Worm (Caenorhabditis elegans): Measurements from ENCODE around the gene czw-1.

The czw-1 gene

DNA sequence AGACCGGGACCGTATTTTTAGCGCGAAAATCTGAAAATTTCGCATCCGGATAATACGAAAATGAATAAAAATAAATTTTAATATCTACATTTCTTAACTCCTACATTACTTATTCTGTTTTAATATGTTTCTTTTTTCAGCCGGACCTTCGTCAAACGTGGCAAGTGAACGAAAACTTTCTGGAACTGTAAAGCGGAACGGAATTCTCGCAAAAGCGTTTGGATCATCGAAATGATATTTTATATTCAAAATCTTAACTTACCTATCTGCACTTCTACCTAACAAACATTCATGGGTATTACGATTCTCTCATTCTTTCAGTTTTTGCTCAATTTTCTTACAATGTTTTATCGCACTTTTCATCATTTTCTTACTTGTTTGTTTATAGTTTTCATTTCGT is 40.0 kb downstream of the czw-1 start:
- TF ChIP-seq fkh-10 (GFP tag; optimal IDR thresholded peaks at IDR 0.05): no peak
- TF ChIP-seq fos-1 (tag; optimal IDR thresholded peaks at IDR 0.05): no peak
- TF ChIP-seq egl-5 (tag; optimal IDR thresholded peaks at IDR 0.05): no peak
- TF ChIP-seq pqm-1 (tag; optimal IDR thresholded peaks at IDR 0.05): no peak
- TF ChIP-seq pha-4 (tag; optimal IDR thresholded peaks at IDR 0.05): no peak
- no peak for TF ChIP-seq mdl-1 (tag; optimal IDR thresholded peaks at IDR 0.05)
- TF ChIP-seq hmg-11 (tag; optimal IDR thresholded peaks at IDR 0.05): no peak
- TF ChIP-seq ceh-16 (tag; optimal IDR thresholded peaks at IDR 0.05): no peak
- no peak for TF ChIP-seq nhr-25 (tag; optimal IDR thresholded peaks at IDR 0.05)
- no peak for TF ChIP-seq nhr-77 (tag; optimal IDR thresholded peaks at IDR 0.05)
- no peak for TF ChIP-seq nhr-67 (tag; optimal IDR thresholded peaks at IDR 0.05)
- TF ChIP-seq unc-39 (tag; optimal IDR thresholded peaks at IDR 0.05): no peak
- TF ChIP-seq tbx-2 (tag; optimal IDR thresholded peaks at IDR 0.05): no peak
- TF ChIP-seq unc-62 (GFP tag; optimal IDR thresholded peaks at IDR 0.05): no peak
- no peak for TF ChIP-seq ZK546.5 (tag; optimal IDR thresholded peaks at IDR 0.05)
- no peak for TF ChIP-seq lin-15B (tag; optimal IDR thresholded peaks at IDR 0.05)
- no peak for TF ChIP-seq R02D3.7 (tag; optimal IDR thresholded peaks at IDR 0.05)
- no peak for TF ChIP-seq fkh-2 (tag; optimal IDR thresholded peaks at IDR 0.05)

DNA sequence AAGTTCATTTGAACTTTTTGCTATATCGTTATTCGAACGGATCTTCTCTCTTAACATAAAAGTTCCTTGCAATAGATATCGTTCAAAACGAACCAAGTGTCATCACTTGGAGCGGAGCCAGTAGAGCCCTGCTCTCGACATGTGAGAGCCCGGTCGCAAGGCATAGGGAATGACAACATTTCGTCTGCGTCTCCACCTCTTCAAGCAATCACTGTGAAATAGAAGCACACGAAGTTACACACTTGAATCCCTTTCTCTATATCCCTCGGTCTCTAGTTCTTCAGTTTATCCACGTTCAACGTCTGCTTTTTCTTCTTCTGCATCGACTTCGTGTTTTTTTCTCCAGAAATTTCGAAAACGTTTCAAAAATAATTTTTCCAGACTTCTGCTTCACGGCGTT is 43.3 kb downstream of the czw-1 start, which contains the start of gene C49H3.6:
Gene C49H3.6, plus strand, starts transcription at position 380 of the 400 bp plus-strand sequence.
- TF ChIP-seq pqm-1 (tag; optimal IDR thresholded peaks at IDR 0.05) (no peak), ZK546.5 (tag; optimal IDR thresholded peaks at IDR 0.05) (no peak), nhr-67 (tag; optimal IDR thresholded peaks at IDR 0.05) (no peak), sea-2 (GFP tag; optimal IDR thresholded peaks at IDR 0.05) (no peak), egl-5 (tag; optimal IDR thresholded peaks at IDR 0.05) (no peak), ztf-11 (tag; optimal IDR thresholded peaks at IDR 0.05) (no peak), fos-1 (tag; optimal IDR thresholded peaks at IDR 0.05) (no peak), unc-62 (GFP tag; optimal IDR thresholded peaks at IDR 0.05) (no peak), snpc-4 (tag; optimal IDR thresholded peaks at IDR 0.05) (no peak), nhr-12 (tag; optimal IDR thresholded peaks at IDR 0.05) (no peak), fkh-10 (GFP tag; optimal IDR thresholded peaks at IDR 0.05) (no peak), zag-1 (tag; optimal IDR thresholded peaks at IDR 0.05) (no peak), elt-3 (tag; optimal IDR thresholded peaks at IDR 0.05) (no peak), mml-1 (tag; optimal IDR thresholded peaks at IDR 0.05) (no peak), ceh-28 (tag; optimal IDR thresholded peaks at IDR 0.05) (no peak), hmg-11 (tag; optimal IDR thresholded peaks at IDR 0.05) (peak; percentile 56), ztf-4 (tag; optimal IDR thresholded peaks at IDR 0.05) (no peak), nhr-11 (tag; optimal IDR thresholded peaks at IDR 0.05) (no peak), ceh-16 (tag; optimal IDR thresholded peaks at IDR 0.05) (no peak), pha-4 (tag; optimal IDR thresholded peaks at IDR 0.05) (peak; percentile 0), nfya-1 (tag; optimal IDR thresholded peaks at IDR 0.05; ENCODE audit: insufficient read depth) (peak; percentile 68), mdl-1 (tag; optimal IDR thresholded peaks at IDR 0.05) (no peak), nhr-23 (tag; optimal IDR thresholded peaks at IDR 0.05) (no peak), skn-1 (tag; optimal IDR thresholded peaks at IDR 0.05) (peak; percentile 4), daf-12 (tag; optimal IDR thresholded peaks at IDR 0.05) (no peak), nhr-77 (tag; optimal IDR thresholded peaks at IDR 0.05) (no peak), nhr-76 (tag; optimal IDR thresholded peaks at IDR 0.05) (no peak), fkh-2 (tag; optimal IDR thresholded peaks at IDR 0.05) (no peak), lin-15B (tag; optimal IDR thresholded peaks at IDR 0.05) (peak; percentile 34), R02D3.7 (tag; optimal IDR thresholded peaks at IDR 0.05) (no peak), nhr-28 (tag; optimal IDR thresholded peaks at IDR 0.05) (no peak), nhr-237 (tag; optimal IDR thresholded peaks at IDR 0.05) (no peak), eor-1 (tag; optimal IDR thresholded peaks at IDR 0.05) (no peak), aly-2 (tag; optimal IDR thresholded peaks at IDR 0.05) (no peak), tbx-2 (tag; optimal IDR thresholded peaks at IDR 0.05) (no peak), ceh-82 (tag; optimal IDR thresholded peaks at IDR 0.05) (no peak), elt-2 (tag; optimal IDR thresholded peaks at IDR 0.05) (no peak), nhr-25 (tag; optimal IDR thresholded peaks at IDR 0.05) (no peak), ceh-9 (tag; optimal IDR thresholded peaks at IDR 0.05) (no peak), ama-1 (optimal IDR thresholded peaks at IDR 0.05) (no peak), egl-27 (tag; optimal IDR thresholded peaks at IDR 0.05) (no peak), elt-1 (tag; optimal IDR thresholded peaks at IDR 0.05) (no peak), jun-1 (tag; optimal IDR thresholded peaks at IDR 0.05) (no peak), lin-39 (tag; optimal IDR thresholded peaks at IDR 0.05) (peak; percentile 25), lsy-12 (tag; optimal IDR thresholded peaks at IDR 0.05) (no peak), nhr-43 (tag; optimal IDR thresholded peaks at IDR 0.05; ENCODE audit: poor library complexity, severe bottlenecking) (no peak), unc-39 (tag; optimal IDR thresholded peaks at IDR 0.05) (no peak)

Measured in whole organism, L3 larva.